Worm (Caenorhabditis elegans) whole organism, L4 larva: ENCODE results near the gene M02E1.1.

Experiments used
- ceh-82 ChIP-seq: sonication (generic microtip); optimal IDR thresholded peaks from 2 replicates; lab custom pipeline; 2017; ENCODE audit warnings: missing biosample characterization, missing genetic modification characterization
- daf-12 ChIP-seq: fragments of 150-350 bp; optimal IDR thresholded peaks from 2 replicates; lab custom pipeline; 2014; ENCODE audit warnings: missing biosample characterization, missing genetic modification reagents, missing genetic modification characterization
- dve-1 ChIP-seq: sonication (generic microtip); optimal IDR thresholded peaks from 2 replicates; lab custom pipeline; 2017; ENCODE audit warnings: antibody characterized with exemption, mild to moderate bottlenecking, missing genetic modification characterization, missing compliant biosample characterization; ENCODE audit not compliant: insufficient read depth
- egl-27 ChIP-seq: sonication (generic microtip); optimal IDR thresholded peaks from 3 replicates; lab custom pipeline; 2017; ENCODE audit warnings: missing biosample characterization, missing genetic modification reagents, missing genetic modification characterization
- lin-13 ChIP-seq: fragments of 150-350 bp; optimal IDR thresholded peaks from 2 replicates; lab custom pipeline; 2014; ENCODE audit warnings: missing biosample characterization, missing genetic modification reagents, missing genetic modification characterization
- mep-1 ChIP-seq: fragments of 150-350 bp; sonication (generic microtip); optimal IDR thresholded peaks from 3 replicates; lab custom pipeline; 2014; ENCODE audit warnings: missing biosample characterization, missing genetic modification characterization
- nhr-25 ChIP-seq: sonication (generic microtip); optimal IDR thresholded peaks from 2 replicates; lab custom pipeline; 2017; ENCODE audit warnings: missing genetic modification characterization, mild to moderate bottlenecking, missing compliant biosample characterization, antibody characterized with exemption, moderate library complexity, borderline replicate concordance; ENCODE audit not compliant: insufficient read depth
- nhr-48 ChIP-seq: sonication (generic microtip); optimal IDR thresholded peaks from 2 replicates; lab custom pipeline; 2016; ENCODE audit warnings: mild to moderate bottlenecking, missing genetic modification characterization, missing compliant biosample characterization
- pha-4 ChIP-seq, 2 experiments: fragments of 150-350 bp in 1 of 2; fragments of 200-800 bp in 1 of 2; sonication (Bioruptor generic) in 1 of 2; IDR thresholded peaks in 1 of 2; optimal IDR thresholded peaks in 1 of 2; 2 replicates each; pipeline versions ENCODE4 v1.3.6 to Lab custom; 2014 to 2022; ENCODE audit warnings: missing genetic modification characterization in 2 of 2, missing genetic modification reagents in 2 of 2, missing biosample characterization in 1 of 2, missing compliant biosample characterization in 1 of 2
- pqm-1 ChIP-seq: sonication (generic microtip); optimal IDR thresholded peaks from 2 replicates; lab custom pipeline; 2017; ENCODE audit warnings: missing biosample characterization, missing genetic modification characterization
- spr-3 ChIP-seq: fragments of 200-800 bp; sonication (Bioruptor generic); optimal IDR thresholded peaks from 2 replicates; lab custom pipeline; 2018; ENCODE audit warnings: mild to moderate bottlenecking, missing genetic modification characterization, missing compliant biosample characterization
- tra-1 ChIP-seq: fragments of 200-800 bp; sonication (Bioruptor generic); IDR thresholded peaks from 2 replicates; pipeline ENCODE4 v1.3.6; 2022; ENCODE audit warnings: missing genetic modification reagents, missing genetic modification characterization, missing compliant biosample characterization
- unc-130 ChIP-seq: sonication (generic microtip); optimal IDR thresholded peaks from 2 replicates; lab custom pipeline; 2016; ENCODE audit warnings: missing genetic modification reagents, missing genetic modification characterization, missing compliant biosample characterization

- TF ChIP-seq pha-4 (GFP tag; IDR thresholded peaks at IDR 0.05; lab: Robert Waterston, UW), result no peak
- no peak for TF ChIP-seq pha-4 (tag; optimal IDR thresholded peaks at IDR 0.05; lab: Kevin White, UChicago)
- TF ChIP-seq daf-12 (tag; lab: Kevin White, UChicago), result no peak
- TF ChIP-seq mep-1 (tag; lab: Kevin White, UChicago), result no peak
- no peak for TF ChIP-seq lin-13 (GFP tag; lab: Kevin White, UChicago)
- TF ChIP-seq tra-1 (GFP tag; lab: Robert Waterston, UW), result no peak
- TF ChIP-seq egl-27, result no peak
- no peak for TF ChIP-seq dve-1
- TF ChIP-seq spr-3, result no peak
- no peak for TF ChIP-seq nhr-48 (tag; lab: Kevin White, UChicago)
- TF ChIP-seq unc-130 (GFP tag; lab: Kevin White, UChicago), result no peak
- no peak for TF ChIP-seq ceh-82 (tag; lab: Kevin White, UChicago)
- TF ChIP-seq pqm-1, result no peak
- no peak for TF ChIP-seq nhr-25 (tag; lab: Kevin White, UChicago)
Observed at ce11 chrX:371761-372285, 45.9 kb downstream of the M02E1.1 start, which contains the start of gene nrde-3.
